Worm (Caenorhabditis elegans): ENCODE results near the gene K01H12.4.

DNA sequence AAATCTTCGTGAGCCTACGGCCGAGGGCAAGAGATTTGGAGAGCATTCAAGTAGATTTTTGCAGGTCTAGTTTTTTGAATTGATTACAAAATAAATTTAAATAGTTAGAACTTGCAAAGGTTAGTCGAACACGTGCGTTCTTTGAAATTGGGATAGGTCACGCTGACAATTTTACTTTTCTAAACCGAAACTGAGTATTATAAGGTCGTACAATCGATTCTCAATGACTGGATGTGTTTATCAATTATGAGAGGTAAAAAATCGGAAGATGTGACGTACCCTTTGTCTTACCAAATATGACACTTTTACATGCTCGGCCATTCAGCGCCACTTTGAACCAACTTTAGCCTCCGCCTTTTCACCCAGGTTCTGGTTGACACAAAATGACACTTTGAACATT, 33.9 kb downstream of the K01H12.4 start, which contains the start of gene C28D4.5:
- TF ChIP-seq pax-3 (tag; optimal IDR thresholded peaks at IDR 0.05) (no peak), skn-1 (tag; optimal IDR thresholded peaks at IDR 0.05) (no peak), snu-23 (GFP tag; optimal IDR thresholded peaks at IDR 0.05) (no peak), mab-9 (GFP tag; IDR thresholded peaks at IDR 0.05) (no peak), ama-1 (optimal IDR thresholded peaks at IDR 0.05) (no peak), nhr-11 (tag; optimal IDR thresholded peaks at IDR 0.05) (no peak), ets-5 (GFP tag; IDR thresholded peaks at IDR 0.05) (no peak), hpl-2 (GFP tag; optimal IDR thresholded peaks at IDR 0.05) (no peak), grh-1 (GFP tag; IDR thresholded peaks at IDR 0.05) (no peak), unc-130 (tag; optimal IDR thresholded peaks at IDR 0.05) (no peak)

All from whole organism, L1 larva.